Fruit fly (Drosophila melanogaster) whole organism, embryonic: ENCODE data around the gene CG13690.

Experiments
- Ada2b ChIP-seq: fragments of 200-800 bp; sonication (Bioruptor generic); IDR thresholded peaks from 2 replicates; pipeline ENCODE4 v1.3.6; 2022; ENCODE audit warnings: missing biosample characterization, missing genetic modification characterization
- Antp ChIP-seq: fragments of 200-800 bp; sonication (Bioruptor generic); optimal IDR thresholded peaks from 3 replicates; lab custom pipeline; 2016; ENCODE audit warnings: missing biosample characterization, missing genetic modification characterization
- C15 ChIP-seq: fragments of 200-800 bp; sonication (Bioruptor generic); IDR thresholded peaks from 3 replicates; pipeline ENCODE4 v1.3.6; 2022; ENCODE audit warnings: missing biosample characterization, missing genetic modification characterization
- CG10209 ChIP-seq: fragments of 200-800 bp; sonication (Bioruptor generic); optimal IDR thresholded peaks from 3 replicates; lab custom pipeline; 2017; ENCODE audit warnings: missing biosample characterization, mild to moderate bottlenecking, missing genetic modification characterization, missing genetic modification reagents
- CG10979 ChIP-seq: fragments of 200-800 bp; sonication (Bioruptor generic); optimal IDR thresholded peaks from 2 replicates; lab custom pipeline; 2018; ENCODE audit warnings: missing biosample characterization, mild to moderate bottlenecking, missing genetic modification characterization, moderate library complexity
- CG11696 ChIP-seq: fragments of 200-800 bp; sonication (Bioruptor generic); IDR thresholded peaks from 2 replicates; pipeline ENCODE4 v1.3.6; 2022; ENCODE audit warnings: missing biosample characterization, missing genetic modification characterization
- CG13424 ChIP-seq: fragments of 200-800 bp; sonication (Bioruptor generic); optimal IDR thresholded peaks from 2 replicates; lab custom pipeline; 2019; ENCODE audit warnings: missing biosample characterization, mild to moderate bottlenecking, missing genetic modification characterization, moderate library complexity
- CG17359 ChIP-seq: fragments of 200-800 bp; sonication (Bioruptor generic); optimal IDR thresholded peaks from 3 replicates; lab custom pipeline; 2018; ENCODE audit warnings: missing biosample characterization, mild to moderate bottlenecking, missing genetic modification characterization, moderate library complexity
- CG17385 ChIP-seq: fragments of 200-800 bp; sonication (Bioruptor generic); optimal IDR thresholded peaks from 3 replicates; lab custom pipeline; 2018; ENCODE audit warnings: missing biosample characterization, mild to moderate bottlenecking, missing genetic modification characterization
- CG17612 ChIP-seq: fragments of 200-800 bp; sonication (Bioruptor generic); IDR thresholded peaks from 2 replicates; pipeline ENCODE4 v1.3.6; 2022; ENCODE audit warnings: missing biosample characterization, missing genetic modification characterization
- CG30020 ChIP-seq: fragments of 200-800 bp; optimal IDR thresholded peaks from 2 replicates; lab custom pipeline; 2019; ENCODE audit warnings: missing biosample characterization, mild to moderate bottlenecking, missing genetic modification characterization, moderate library complexity
- CG30403 ChIP-seq: fragments of 200-800 bp; sonication (Bioruptor generic); optimal IDR thresholded peaks from 3 replicates; lab custom pipeline; 2016; ENCODE audit warnings: missing biosample characterization, missing genetic modification characterization
- CG33213 ChIP-seq: fragments of 200-800 bp; sonication (Bioruptor generic); optimal IDR thresholded peaks from 3 replicates; lab custom pipeline; 2016; ENCODE audit warnings: missing biosample characterization, missing genetic modification characterization
- CG42726 ChIP-seq: fragments of 200-800 bp; sonication (Bioruptor generic); IDR thresholded peaks from 2 replicates; pipeline ENCODE4 v1.3.6; 2022; ENCODE audit warnings: missing biosample characterization, missing genetic modification characterization; ENCODE audit not compliant: partially characterized antibody
- CG4854 ChIP-seq: fragments of 200-800 bp; sonication (Bioruptor generic); optimal IDR thresholded peaks from 2 replicates; lab custom pipeline; 2016; ENCODE audit warnings: missing biosample characterization, missing genetic modification characterization, inconsistent platforms
- CG5953 ChIP-seq: fragments of 200-800 bp; sonication (Bioruptor generic); IDR thresholded peaks from 2 replicates; pipeline ENCODE4 v1.3.6; 2022; ENCODE audit warnings: missing biosample characterization, missing genetic modification characterization
- CG6689 ChIP-seq: fragments of 200-800 bp; sonication (Bioruptor generic); IDR thresholded peaks from 2 replicates; pipeline ENCODE4 v1.3.6; 2022; ENCODE audit warnings: missing biosample characterization, missing genetic modification characterization
- CG7839 ChIP-seq: fragments of 200-800 bp; sonication (Bioruptor generic); optimal IDR thresholded peaks from 3 replicates; lab custom pipeline; 2018; ENCODE audit warnings: missing biosample characterization, mild to moderate bottlenecking, missing genetic modification characterization, moderate library complexity
- CG8281 ChIP-seq: fragments of 200-800 bp; sonication (Bioruptor generic); optimal IDR thresholded peaks from 2 replicates; lab custom pipeline; 2018; ENCODE audit warnings: missing biosample characterization, mild to moderate bottlenecking, missing genetic modification characterization, moderate library complexity
- CG9727 ChIP-seq: fragments of 200-800 bp; sonication (Bioruptor generic); optimal IDR thresholded peaks from 3 replicates; lab custom pipeline; 2017; ENCODE audit warnings: missing biosample characterization, mild to moderate bottlenecking, missing genetic modification characterization
- CG9932 ChIP-seq: fragments of 200-800 bp; sonication (Bioruptor generic); IDR thresholded peaks from 2 replicates; pipeline ENCODE4 v1.3.6; 2022; ENCODE audit warnings: missing biosample characterization, missing genetic modification characterization
- CHES-1-like ChIP-seq: fragments of 200-800 bp; sonication (Bioruptor generic); optimal IDR thresholded peaks from 2 replicates; lab custom pipeline; 2016; ENCODE audit warnings: missing biosample characterization, missing genetic modification characterization
- Deaf1 ChIP-seq: fragments of 200-800 bp; optimal IDR thresholded peaks from 3 replicates; lab custom pipeline; 2019; ENCODE audit warnings: missing biosample characterization, mild to moderate bottlenecking, missing genetic modification characterization, moderate library complexity
- HmgZ ChIP-seq: fragments of 200-800 bp; sonication (Bioruptor generic); optimal IDR thresholded peaks from 2 replicates; lab custom pipeline; 2018; ENCODE audit warnings: missing biosample characterization, mild to moderate bottlenecking, missing genetic modification characterization
- Lpt ChIP-seq: fragments of >200 bp; optimal IDR thresholded peaks from 2 replicates; lab custom pipeline; 2018; ENCODE audit warnings: missing biosample characterization, missing genetic modification characterization
- Med ChIP-seq: fragments of 200-800 bp; sonication (Bioruptor generic); peaks from one replicate; lab custom pipeline; 2016; ENCODE audit warnings: missing biosample characterization, missing genetic modification characterization, mild to moderate bottlenecking, inconsistent platforms, moderate library complexity
- Meics ChIP-seq: fragments of 200-800 bp; sonication (Bioruptor generic); optimal IDR thresholded peaks from 2 replicates; lab custom pipeline; 2017; ENCODE audit warnings: missing biosample characterization, mild to moderate bottlenecking, missing genetic modification characterization
- NC2α ChIP-seq: fragments of 200-800 bp; sonication (Bioruptor generic); optimal IDR thresholded peaks from 2 replicates; lab custom pipeline; 2016; ENCODE audit warnings: missing biosample characterization, missing genetic modification characterization
- NK7.1 ChIP-seq: fragments of 200-800 bp; sonication (Bioruptor generic); optimal IDR thresholded peaks from 3 replicates; lab custom pipeline; 2016; ENCODE audit warnings: missing biosample characterization, missing genetic modification characterization
- Sox102F ChIP-seq: fragments of 200-800 bp; sonication (Bioruptor generic); optimal IDR thresholded peaks from 2 replicates; lab custom pipeline; 2018; ENCODE audit warnings: missing biosample characterization, mild to moderate bottlenecking, missing genetic modification characterization, moderate library complexity
- Sry-δ ChIP-seq: fragments of 200-800 bp; sonication (Bioruptor generic); optimal IDR thresholded peaks from 2 replicates; lab custom pipeline; 2016; ENCODE audit warnings: missing biosample characterization, missing genetic modification characterization
- Tbp ChIP-seq: fragments of >200 bp; optimal IDR thresholded peaks from 2 replicates; lab custom pipeline; 2018; ENCODE audit warnings: missing biosample characterization, missing genetic modification characterization
- ac ChIP-seq: fragments of 200-800 bp; sonication (Bioruptor generic); optimal IDR thresholded peaks from 3 replicates; lab custom pipeline; 2017; ENCODE audit warnings: missing biosample characterization, mild to moderate bottlenecking, missing genetic modification characterization
- dpn ChIP-seq, 2 experiments: fragments of 200-800 bp; sonication (Bioruptor generic); optimal IDR thresholded peaks; 3 replicates each; lab custom pipeline; 2016; ENCODE audit warnings: missing biosample characterization in 2 of 2, missing genetic modification characterization in 2 of 2
- dysf ChIP-seq: fragments of 200-800 bp; sonication (Bioruptor generic); IDR thresholded peaks from 3 replicates; pipeline ENCODE4 v1.3.6; 2022; ENCODE audit warnings: missing biosample characterization, missing genetic modification characterization
- esg ChIP-seq: fragments of 200-800 bp; sonication (Bioruptor generic); conservative IDR thresholded peaks from 2 replicates; pipeline ENCODE4 v1.3.6; 2022; ENCODE audit warnings: missing biosample characterization, missing genetic modification characterization
- fd102C ChIP-seq: fragments of 200-800 bp; sonication (Bioruptor generic); optimal IDR thresholded peaks from 2 replicates; lab custom pipeline; 2018; ENCODE audit warnings: missing biosample characterization, mild to moderate bottlenecking, missing genetic modification characterization, moderate library complexity
- gcm ChIP-seq: fragments of 200-800 bp; sonication (Bioruptor generic); optimal IDR thresholded peaks from 2 replicates; lab custom pipeline; 2019; ENCODE audit warnings: missing biosample characterization, mild to moderate bottlenecking, missing genetic modification characterization, moderate library complexity
- gcm2 ChIP-seq: fragments of 200-800 bp; sonication (Bioruptor generic); optimal IDR thresholded peaks from 2 replicates; lab custom pipeline; 2016; ENCODE audit warnings: missing biosample characterization, missing genetic modification characterization
- ind ChIP-seq: fragments of 200-800 bp; sonication (Bioruptor generic); optimal IDR thresholded peaks from 3 replicates; lab custom pipeline; 2016; ENCODE audit warnings: missing biosample characterization, missing genetic modification characterization
- klu ChIP-seq: fragments of 200-800 bp; sonication (Bioruptor generic); IDR thresholded peaks from 2 replicates; pipeline ENCODE4 v1.3.6; 2022; ENCODE audit warnings: missing biosample characterization, missing genetic modification characterization
- lov ChIP-seq, 2 experiments: fragments of 200-800 bp in 1 of 2; fragments of >200 bp in 1 of 2; sonication (Bioruptor generic) in 1 of 2; IDR thresholded peaks in 1 of 2; optimal IDR thresholded peaks in 1 of 2; 2 replicates in 1 of 2; 3 replicates in 1 of 2; pipeline versions ENCODE4 v1.3.6 to Lab custom; 2017 to 2022; ENCODE audit warnings: missing biosample characterization in 1 of 2, missing genetic modification characterization in 1 of 2
- nau ChIP-seq: fragments of 200-800 bp; sonication (Bioruptor generic); optimal IDR thresholded peaks from 3 replicates; lab custom pipeline; 2017; ENCODE audit warnings: missing biosample characterization, mild to moderate bottlenecking, missing genetic modification characterization, missing genetic modification reagents
- nmo ChIP-seq: fragments of 200-800 bp; sonication (Bioruptor generic); optimal IDR thresholded peaks from 2 replicates; lab custom pipeline; 2018; ENCODE audit warnings: missing biosample characterization, mild to moderate bottlenecking, missing genetic modification characterization, moderate library complexity
- row ChIP-seq: fragments of 200-800 bp; sonication (Bioruptor generic); IDR thresholded peaks from 3 replicates; pipeline ENCODE4 v1.3.6; 2022; ENCODE audit warnings: missing biosample characterization, missing genetic modification characterization
- schlank ChIP-seq: fragments of 200-800 bp; sonication (Bioruptor generic); optimal IDR thresholded peaks from 2 replicates; lab custom pipeline; 2018; ENCODE audit warnings: missing biosample characterization, mild to moderate bottlenecking, missing genetic modification characterization
- sens ChIP-seq: fragments of 200-800 bp; sonication (Bioruptor generic); peaks from one replicate; lab custom pipeline; 2016; ENCODE audit warnings: missing biosample characterization, missing genetic modification characterization
- tna ChIP-seq: fragments of 200-800 bp; sonication (Bioruptor generic); IDR thresholded peaks from 2 replicates; pipeline ENCODE4 v1.3.6; 2022; ENCODE audit warnings: missing biosample characterization, missing genetic modification characterization; ENCODE audit not compliant: partially characterized antibody
- wek ChIP-seq: fragments of 200-800 bp; sonication (Bioruptor generic); optimal IDR thresholded peaks from 3 replicates; lab custom pipeline; 2018; ENCODE audit warnings: missing biosample characterization, mild to moderate bottlenecking, missing genetic modification characterization, moderate library complexity
- zf30C ChIP-seq: fragments of 200-800 bp; sonication (Bioruptor generic); optimal IDR thresholded peaks from 3 replicates; lab custom pipeline; 2018; ENCODE audit warnings: missing biosample characterization, mild to moderate bottlenecking, missing genetic modification characterization

Gene CG13690

dm6 chr2L:435311-435806 is 15.9 kb upstream of the CG13690 start:
- TF ChIP-seq Antp (GFP tag; lab: Kevin White, UChicago) (no peak), CG7839 (peak; percentile 28), Ada2b (GFP tag; lab: Robert Waterston, UW) (0 out of 2 replicates have a peak, but pooled peaks have one; percentile 8), klu (GFP tag; lab: Robert Waterston, UW) (no peak), CG10209 (GFP tag; lab: Kevin White, UChicago) (peak; percentile 17), CG33213 (GFP tag; lab: Kevin White, UChicago) (no peak), CG30020 (tag; lab: Kevin White, UChicago) (no peak), CG17612 (GFP tag; lab: Robert Waterston, UW) (no peak), gcm (GFP tag; lab: Kevin White, UChicago) (no peak), row (GFP tag; lab: Robert Waterston, UW) (peak; percentile 44; the same call in 2 of the 3 replicates), nau (GFP tag; lab: Kevin White, UChicago) (no peak), C15 (GFP tag; lab: Robert Waterston, UW) (no peak), Meics (GFP tag; lab: Kevin White, UChicago) (no peak), ind (GFP tag; lab: Kevin White, UChicago) (no peak), NC2α (GFP tag; lab: Kevin White, UChicago) (no peak), CG42726 (no peak), CG6689 (GFP tag; lab: Robert Waterston, UW) (0 out of 2 replicates have a peak, but pooled peaks have one; percentile 21), Deaf1 (tag; lab: Kevin White, UChicago) (peak; percentile 43), CG10979 (tag; lab: Kevin White, UChicago) (peak; percentile 21), CG13424 (peak; percentile 34), CG8281 (tag; lab: Kevin White, UChicago) (no peak), HmgZ (tag; lab: Kevin White, UChicago) (no peak), CG17385 (GFP tag; lab: Kevin White, UChicago) (peak; percentile 13), NK7.1 (GFP tag; lab: Kevin White, UChicago) (no peak), Med (GFP tag; lab: Kevin White, UChicago) (peak; percentile 41), lov (optimal IDR thresholded peaks at IDR 0.05; lab: Kevin White, UChicago) (no peak), lov (GFP tag; IDR thresholded peaks at IDR 0.05; lab: Robert Waterston, UW) (0 out of 3 replicates have a peak, but pooled peaks have one; percentile 17), gcm2 (GFP tag; lab: Kevin White, UChicago) (no peak), dpn (GFP tag; optimal IDR thresholded peaks at IDR 0.05; lab: Kevin White, UChicago) (no peak), wek (no peak), CG4854 (GFP tag; lab: Kevin White, UChicago) (no peak), zf30C (no peak), ac (GFP tag; lab: Kevin White, UChicago) (no peak), CG30403 (GFP tag; lab: Kevin White, UChicago) (peak; percentile 8), Lpt (GFP tag; lab: Kevin White, UChicago) (no peak), CG5953 (GFP tag; lab: Robert Waterston, UW) (0 out of 2 replicates have a peak, but pooled peaks have one; percentile 10), fd102C (GFP tag; lab: Kevin White, UChicago) (no peak), esg (GFP tag; lab: Robert Waterston, UW) (no peak), CG17359 (tag; lab: Kevin White, UChicago) (peak; percentile 57), tna (no peak), Tbp (GFP tag; lab: Kevin White, UChicago) (no peak), dysf (peak; percentile 35; the same call in 1 of the 3 replicates), Sry-δ (GFP tag; lab: Kevin White, UChicago) (no peak), sens (peak; percentile 67), Sox102F (peak; percentile 59), CG9727 (no peak), schlank (tag; lab: Kevin White, UChicago) (no peak), nmo (GFP tag; lab: Kevin White, UChicago) (peak; percentile 41), CG9932 (GFP tag; lab: Robert Waterston, UW) (no peak), CHES-1-like (GFP tag; lab: Kevin White, UChicago) (no peak), CG11696 (GFP tag; lab: Robert Waterston, UW) (no peak)
